Worm (Caenorhabditis elegans): Measurements from ENCODE around the gene lec-9.

- TF ChIP-seq sem-2 (GFP tag; optimal IDR thresholded peaks at IDR 0.05) (no peak), lin-13 (tag; optimal IDR thresholded peaks at IDR 0.05) (no peak), drap-1 (GFP tag; optimal IDR thresholded peaks at IDR 0.05) (no peak), unc-62 (GFP tag; optimal IDR thresholded peaks at IDR 0.05) (no peak), nhr-12 (tag; optimal IDR thresholded peaks at IDR 0.05) (no peak), blmp-1 (tag; optimal IDR thresholded peaks at IDR 0.05) (no peak), nhr-237 (tag; optimal IDR thresholded peaks at IDR 0.05) (no peak)
These were observed 27.6 kb downstream of the lec-9 start for ce11 chrX:17627923-17628322.

Measured in whole organism, mixed stage, embryonic.